Fruit fly (Drosophila melanogaster) whole organism, embryonic: ENCODE results near the gene CG15514.
A peak's percentile ranks its signal among the peaks of the same experiment; 100 is the strongest.

Source experiments
- Bteb2 ChIP-seq: fragments of 200-800 bp; sonication (Bioruptor generic); optimal IDR thresholded peaks from 2 replicates; lab custom pipeline; 2016; ENCODE audit warnings: missing biosample characterization, missing genetic modification characterization
- CG10543 ChIP-seq: fragments of 200-800 bp; sonication (Bioruptor generic); optimal IDR thresholded peaks from 3 replicates; lab custom pipeline; 2017; ENCODE audit warnings: missing biosample characterization, mild to moderate bottlenecking, missing genetic modification characterization, moderate library complexity
- CG10565 ChIP-seq: fragments of 200-800 bp; sonication (Bioruptor generic); optimal IDR thresholded peaks from 3 replicates; lab custom pipeline; 2016; ENCODE audit warnings: missing biosample characterization, mild to moderate bottlenecking, missing genetic modification characterization
- CG10654 ChIP-seq: fragments of 200-800 bp; sonication (Bioruptor generic); optimal IDR thresholded peaks from 2 replicates; lab custom pipeline; 2016; ENCODE audit warnings: missing biosample characterization, missing genetic modification characterization
- CG11247 ChIP-seq: fragments of 200-800 bp; sonication (Bioruptor generic); IDR thresholded peaks from 2 replicates; pipeline ENCODE4 v1.3.6; 2022; ENCODE audit warnings: missing biosample characterization, missing genetic modification characterization
- CG13287 ChIP-seq: fragments of 200-800 bp; sonication (Bioruptor generic); IDR thresholded peaks from 2 replicates; pipeline ENCODE4 v1.3.6; 2022; ENCODE audit warnings: missing biosample characterization, missing genetic modification characterization; ENCODE audit not compliant: partially characterized antibody
- CG14860 ChIP-seq: fragments of 200-800 bp; sonication (Bioruptor generic); IDR thresholded peaks from 3 replicates; pipeline ENCODE4 v1.3.6; 2022; ENCODE audit warnings: missing biosample characterization, missing genetic modification characterization; ENCODE audit not compliant: partially characterized antibody
- CG15269 ChIP-seq: fragments of 200-800 bp; sonication (Bioruptor generic); optimal IDR thresholded peaks from 2 replicates; lab custom pipeline; 2018; ENCODE audit warnings: missing biosample characterization, mild to moderate bottlenecking, missing genetic modification characterization, moderate library complexity
- CG16863 ChIP-seq: fragments of 200-800 bp; sonication (Bioruptor generic); optimal IDR thresholded peaks from 3 replicates; lab custom pipeline; 2016; ENCODE audit warnings: missing biosample characterization, missing genetic modification characterization
- CG32532 ChIP-seq: fragments of 200-800 bp; sonication (Bioruptor generic); IDR thresholded peaks from 2 replicates; pipeline ENCODE4 v1.3.6; 2022; ENCODE audit warnings: missing biosample characterization, missing genetic modification characterization
- CG6654 ChIP-seq: fragments of 200-800 bp; sonication (Bioruptor generic); optimal IDR thresholded peaks from 2 replicates; lab custom pipeline; 2017; ENCODE audit warnings: missing biosample characterization, mild to moderate bottlenecking, missing genetic modification characterization
- CG6765 ChIP-seq: fragments of 200-800 bp; sonication (Bioruptor generic); optimal IDR thresholded peaks from 3 replicates; lab custom pipeline; 2017; ENCODE audit warnings: missing biosample characterization, mild to moderate bottlenecking, missing genetic modification characterization
- CG6813 ChIP-seq: fragments of 200-800 bp; sonication (Bioruptor generic); optimal IDR thresholded peaks from 2 replicates; lab custom pipeline; 2017; ENCODE audit warnings: missing biosample characterization, missing genetic modification characterization, mild to moderate bottlenecking, moderate library complexity, missing genetic modification reagents
- CG6854 ChIP-seq: fragments of 200-800 bp; sonication (Bioruptor generic); optimal IDR thresholded peaks from 3 replicates; lab custom pipeline; 2017; ENCODE audit warnings: missing biosample characterization, mild to moderate bottlenecking, missing genetic modification characterization
- CG8388 ChIP-seq: fragments of 200-800 bp; sonication (Bioruptor generic); optimal IDR thresholded peaks from 2 replicates; lab custom pipeline; 2019; ENCODE audit warnings: missing biosample characterization, mild to moderate bottlenecking, missing genetic modification characterization, moderate library complexity
- CG9797 ChIP-seq: fragments of 200-800 bp; sonication (Bioruptor generic); optimal IDR thresholded peaks from 3 replicates; lab custom pipeline; 2018; ENCODE audit warnings: missing biosample characterization, mild to moderate bottlenecking, missing genetic modification characterization
- CoRest ChIP-seq: fragments of 200-800 bp; sonication (Bioruptor generic); optimal IDR thresholded peaks from 3 replicates; lab custom pipeline; 2018; ENCODE audit warnings: missing biosample characterization, mild to moderate bottlenecking, missing genetic modification characterization, moderate library complexity
- E2f2 ChIP-seq: fragments of 200-800 bp; sonication (Bioruptor generic); IDR thresholded peaks from 2 replicates; pipeline ENCODE4 v1.3.6; 2022; ENCODE audit warnings: missing biosample characterization, missing genetic modification characterization
- Kr ChIP-seq: fragments of 200-800 bp; sonication (Bioruptor generic); optimal IDR thresholded peaks from 2 replicates; lab custom pipeline; 2017; ENCODE audit warnings: missing biosample characterization, mild to moderate bottlenecking, missing genetic modification characterization
- MTF-1 ChIP-seq: fragments of 200-800 bp; sonication (Bioruptor generic); optimal IDR thresholded peaks from 2 replicates; lab custom pipeline; 2018; ENCODE audit warnings: missing biosample characterization, mild to moderate bottlenecking, missing genetic modification characterization, borderline replicate concordance
- NC2α ChIP-seq: fragments of 200-800 bp; sonication (Bioruptor generic); optimal IDR thresholded peaks from 2 replicates; lab custom pipeline; 2016; ENCODE audit warnings: missing biosample characterization, missing genetic modification characterization
- Nf-YC ChIP-seq: fragments of 200-800 bp; optimal IDR thresholded peaks from 3 replicates; lab custom pipeline; 2019; ENCODE audit warnings: missing biosample characterization, mild to moderate bottlenecking, missing genetic modification characterization, moderate library complexity
- NfI ChIP-seq: fragments of 200-800 bp; sonication (Bioruptor generic); optimal IDR thresholded peaks from 3 replicates; lab custom pipeline; 2018; ENCODE audit warnings: missing biosample characterization, mild to moderate bottlenecking, missing genetic modification characterization, moderate library complexity
- Oli ChIP-seq: fragments of 200-800 bp; sonication (Bioruptor generic); optimal IDR thresholded peaks from 2 replicates; lab custom pipeline; 2018; ENCODE audit warnings: missing biosample characterization, mild to moderate bottlenecking, missing genetic modification characterization, moderate library complexity
- Sin3A ChIP-seq: fragments of >200 bp; optimal IDR thresholded peaks from 2 replicates; lab custom pipeline; 2018
- Six4 ChIP-seq: fragments of 200-800 bp; sonication (Bioruptor generic); optimal IDR thresholded peaks from 2 replicates; lab custom pipeline; 2016; ENCODE audit warnings: missing biosample characterization, missing genetic modification characterization
- TFAM ChIP-seq: fragments of 200-800 bp; sonication (Bioruptor generic); optimal IDR thresholded peaks from 2 replicates; lab custom pipeline; 2017; ENCODE audit warnings: missing biosample characterization, missing genetic modification characterization, inconsistent platforms
- al ChIP-seq: fragments of 200-800 bp; sonication (Bioruptor generic); IDR thresholded peaks from 2 replicates; pipeline ENCODE4 v1.3.6; 2022; ENCODE audit warnings: missing biosample characterization, missing genetic modification characterization
- cas ChIP-seq: fragments of 200-800 bp; sonication (Bioruptor generic); IDR thresholded peaks from 2 replicates; pipeline ENCODE4 v1.3.6; 2022; ENCODE audit warnings: missing biosample characterization, missing genetic modification characterization
- caup ChIP-seq: fragments of 200-800 bp; sonication (Bioruptor generic); optimal IDR thresholded peaks from 3 replicates; lab custom pipeline; 2017; ENCODE audit warnings: missing biosample characterization, mild to moderate bottlenecking, missing genetic modification characterization, moderate library complexity; ENCODE audit not compliant: severe bottlenecking
- chinmo ChIP-seq: fragments of 200-800 bp; sonication (Bioruptor generic); IDR thresholded peaks from 4 replicates; pipeline ENCODE4 v1.3.6; 2022; ENCODE audit warnings: missing biosample characterization, missing genetic modification characterization; ENCODE audit not compliant: partially characterized antibody
- chn ChIP-seq: fragments of 200-800 bp; sonication (Bioruptor generic); optimal IDR thresholded peaks from 2 replicates; lab custom pipeline; 2016; ENCODE audit warnings: missing biosample characterization, missing genetic modification characterization
- ci ChIP-seq: fragments of 200-800 bp; sonication (Bioruptor generic); IDR thresholded peaks from 3 replicates; pipeline ENCODE4 v1.3.6; 2022; ENCODE audit warnings: missing biosample characterization, missing genetic modification characterization
- dm ChIP-seq: fragments of 200-800 bp; sonication (Bioruptor generic); optimal IDR thresholded peaks from 3 replicates; lab custom pipeline; 2016; ENCODE audit warnings: missing biosample characterization, missing genetic modification characterization
- fu2 ChIP-seq: fragments of 200-800 bp; sonication (Bioruptor generic); optimal IDR thresholded peaks from 2 replicates; lab custom pipeline; 2016; ENCODE audit warnings: missing biosample characterization, missing genetic modification characterization
- grn ChIP-seq: fragments of 200-800 bp; sonication (Bioruptor generic); optimal IDR thresholded peaks from 3 replicates; lab custom pipeline; 2017; ENCODE audit warnings: missing biosample characterization, missing genetic modification characterization
- hb ChIP-seq: fragments of 200-800 bp; sonication (Bioruptor generic); IDR thresholded peaks from 3 replicates; pipeline ENCODE4 v1.3.6; 2022; ENCODE audit warnings: missing biosample characterization, missing genetic modification characterization; ENCODE audit not compliant: partially characterized antibody
- hbn ChIP-seq: fragments of 200-800 bp; sonication (Bioruptor generic); IDR thresholded peaks from 2 replicates; pipeline ENCODE4 v1.3.6; 2022; ENCODE audit warnings: missing biosample characterization, missing genetic modification characterization; ENCODE audit not compliant: partially characterized antibody
- ind ChIP-seq: fragments of 200-800 bp; sonication (Bioruptor generic); optimal IDR thresholded peaks from 3 replicates; lab custom pipeline; 2016; ENCODE audit warnings: missing biosample characterization, missing genetic modification characterization
- lilli ChIP-seq: fragments of 200-800 bp; sonication (Bioruptor generic); optimal IDR thresholded peaks from 3 replicates; lab custom pipeline; 2016; ENCODE audit warnings: missing biosample characterization, missing genetic modification characterization
- mld ChIP-seq: fragments of 200-800 bp; sonication (Bioruptor generic); IDR thresholded peaks from 3 replicates; pipeline ENCODE4 v1.3.6; 2022; ENCODE audit warnings: missing biosample characterization, missing genetic modification characterization; ENCODE audit not compliant: partially characterized antibody
- org-1 ChIP-seq: fragments of 200-800 bp; sonication (Bioruptor generic); optimal IDR thresholded peaks from 2 replicates; lab custom pipeline; 2017; ENCODE audit warnings: missing biosample characterization, missing genetic modification characterization
- pnt ChIP-seq: fragments of 200-800 bp; sonication (Bioruptor generic); optimal IDR thresholded peaks from 3 replicates; lab custom pipeline; 2016; ENCODE audit warnings: missing biosample characterization, missing genetic modification characterization
- pum ChIP-seq: fragments of 200-800 bp; sonication (Bioruptor generic); optimal IDR thresholded peaks from 2 replicates; lab custom pipeline; 2016; ENCODE audit warnings: missing biosample characterization, missing genetic modification characterization
- ro ChIP-seq: fragments of 200-800 bp; sonication (Bioruptor generic); IDR thresholded peaks from 2 replicates; pipeline ENCODE4 v1.3.6; 2022; ENCODE audit warnings: missing biosample characterization, missing genetic modification characterization
- stwl ChIP-seq: fragments of 200-800 bp; sonication (Bioruptor generic); optimal IDR thresholded peaks from 3 replicates; lab custom pipeline; 2018; ENCODE audit warnings: missing biosample characterization, mild to moderate bottlenecking, missing genetic modification characterization, moderate library complexity
- trem ChIP-seq: fragments of 200-800 bp; optimal IDR thresholded peaks from 3 replicates; lab custom pipeline; 2019; ENCODE audit warnings: missing biosample characterization, mild to moderate bottlenecking, missing genetic modification characterization, moderate library complexity
- tup ChIP-seq: fragments of 200-800 bp; sonication (Bioruptor generic); optimal IDR thresholded peaks from 2 replicates; lab custom pipeline; 2016; ENCODE audit warnings: missing biosample characterization, mild to moderate bottlenecking, missing genetic modification characterization, moderate library complexity
- wor ChIP-seq: fragments of 200-800 bp; sonication (Bioruptor generic); IDR thresholded peaks from 2 replicates; pipeline ENCODE4 v1.3.6; 2022; ENCODE audit warnings: missing biosample characterization, missing genetic modification characterization

CG15514 gene

dm6 chr3R:29834759-29835709, 26.3 kb downstream of the CG15514 start, which contains the start of gene Atg16 (continued):
- no peak for TF ChIP-seq Bteb2
- no peak for TF ChIP-seq MTF-1
- TF ChIP-seq CG14860 (GFP tag; lab: Robert Waterston, UW): peak; percentile 92
- no peak for TF ChIP-seq CG8388 (GFP tag; lab: Kevin White, UChicago)
- TF ChIP-seq stwl: no peak
- TF ChIP-seq hb (GFP tag; lab: Robert Waterston, UW): peak; percentile 94
- no peak for TF ChIP-seq CG16863 (GFP tag; lab: Kevin White, UChicago)
- TF ChIP-seq grn (GFP tag; lab: Kevin White, UChicago): peak; percentile 17
- TF ChIP-seq trem (tag; lab: Kevin White, UChicago): no peak
- TF ChIP-seq Sin3A (lab: Kevin White, UChicago): peak; percentile 6
- peak; percentile 85 for TF ChIP-seq CG13287
- no peak for TF ChIP-seq caup (GFP tag; lab: Kevin White, UChicago)
- no peak for TF ChIP-seq CG10654 (GFP tag; lab: Kevin White, UChicago)
- no peak for TF ChIP-seq ind
- no peak for TF ChIP-seq pnt (GFP tag; lab: Kevin White, UChicago)
- TF ChIP-seq CG10543: no peak
- TF ChIP-seq chinmo (GFP tag; lab: Robert Waterston, UW): peak; percentile 97
- TF ChIP-seq CG9797: no peak
- no peak for TF ChIP-seq Oli (tag; lab: Kevin White, UChicago)
- no peak for TF ChIP-seq al (GFP tag; lab: Robert Waterston, UW)
- TF ChIP-seq TFAM (GFP tag; lab: Kevin White, UChicago): no peak
- no peak for TF ChIP-seq org-1
- TF ChIP-seq CG6854 (GFP tag; lab: Kevin White, UChicago): no peak
- TF ChIP-seq Kr: no peak
- no peak for TF ChIP-seq NfI (GFP tag; lab: Kevin White, UChicago)
- no peak for TF ChIP-seq CoRest (tag; lab: Kevin White, UChicago)
- no peak for TF ChIP-seq CG10565
- TF ChIP-seq dm (GFP tag; lab: Kevin White, UChicago): no peak
- TF ChIP-seq tup (GFP tag; lab: Kevin White, UChicago): no peak
- no peak for TF ChIP-seq CG6654
- no peak for TF ChIP-seq fu2
- TF ChIP-seq ro (GFP tag; lab: Robert Waterston, UW): no peak
- peak; percentile 93 for TF ChIP-seq mld (GFP tag; lab: Robert Waterston, UW)
- TF ChIP-seq chn (GFP tag; lab: Kevin White, UChicago): no peak
- peak; percentile 15 for TF ChIP-seq lilli (GFP tag; lab: Kevin White, UChicago)
- TF ChIP-seq wor (GFP tag; lab: Robert Waterston, UW): no peak
- TF ChIP-seq Nf-YC: no peak
- no peak for TF ChIP-seq cas
- no peak for TF ChIP-seq CG32532 (GFP tag; lab: Robert Waterston, UW)
- no peak for TF ChIP-seq CG6813
- no peak for TF ChIP-seq pum (GFP tag; lab: Kevin White, UChicago)
- peak; percentile 76 for TF ChIP-seq hbn (GFP tag; lab: Robert Waterston, UW)
- peak; percentile 91 for TF ChIP-seq E2f2 (GFP tag; lab: Robert Waterston, UW)
- 0 out of 3 replicates have a peak, but pooled peaks have one; percentile 18 for TF ChIP-seq ci
- no peak for TF ChIP-seq Six4 (GFP tag; lab: Kevin White, UChicago)
- TF ChIP-seq CG6765 (GFP tag; lab: Kevin White, UChicago): no peak
- TF ChIP-seq CG15269: no peak
- TF ChIP-seq CG11247: no peak
- TF ChIP-seq NC2α (GFP tag; lab: Kevin White, UChicago): no peak
